Worm (Caenorhabditis elegans) whole organism, L1 larva: ENCODE data around the gene C43H6.4.

Source experiments
- ces-1 ChIP-seq: fragments of 150-350 bp; optimal IDR thresholded peaks from 2 replicates; lab custom pipeline; 2014; ENCODE audit warnings: missing biosample characterization, missing genetic modification reagents, missing genetic modification characterization
- ets-5 ChIP-seq: fragments of 200-800 bp; sonication (Bioruptor generic); IDR thresholded peaks from 2 replicates; pipeline ENCODE4 v1.3.6; 2022; ENCODE audit warnings: missing genetic modification characterization, missing compliant biosample characterization
- zip-4 ChIP-seq: fragments of 200-800 bp; sonication (Bioruptor generic); optimal IDR thresholded peaks from 2 replicates; lab custom pipeline; 2018; ENCODE audit warnings: mild to moderate bottlenecking, missing genetic modification characterization, moderate library complexity, missing compliant biosample characterization

- TF ChIP-seq ces-1 (GFP tag; lab: Kevin White, UChicago) (no peak), zip-4 (no peak), ets-5 (GFP tag; lab: Robert Waterston, UW) (no peak)
Observed at ce11 chrX:2410978-2411377, 7.2 kb downstream of the C43H6.4 start.
